Worm (Caenorhabditis elegans) whole organism, L2 larva: ENCODE measurements around the gene crb-1.

Experiments
- ZK546.5 ChIP-seq: sonication (generic microtip); optimal IDR thresholded peaks from 2 replicates; lab custom pipeline; 2017; ENCODE audit warnings: missing biosample characterization, missing genetic modification characterization
- egl-27 ChIP-seq: sonication (generic microtip); optimal IDR thresholded peaks from 3 replicates; lab custom pipeline; 2017; ENCODE audit warnings: missing biosample characterization, missing genetic modification reagents, missing genetic modification characterization
- gmeb-1 ChIP-seq: fragments of 150-350 bp; optimal IDR thresholded peaks from 2 replicates; lab custom pipeline; 2014; ENCODE audit warnings: missing biosample characterization, missing genetic modification characterization
- mdl-1 ChIP-seq, 2 experiments: fragments of 150-350 bp in 1 of 2; sonication (generic microtip) in 1 of 2; optimal IDR thresholded peaks; 2 replicates each; lab custom pipeline; 2017; ENCODE audit warnings: missing biosample characterization in 2 of 2, missing genetic modification characterization in 2 of 2
- nhr-10 ChIP-seq: sonication (generic microtip); optimal IDR thresholded peaks from 2 replicates; lab custom pipeline; 2017; ENCODE audit warnings: missing biosample characterization, missing genetic modification characterization
- nhr-12 ChIP-seq: fragments of 150-350 bp; optimal IDR thresholded peaks from 2 replicates; lab custom pipeline; 2014; ENCODE audit warnings: missing biosample characterization, missing genetic modification characterization
- nhr-237 ChIP-seq: fragments of 150-350 bp; optimal IDR thresholded peaks from 2 replicates; lab custom pipeline; 2014; ENCODE audit warnings: missing biosample characterization, missing genetic modification characterization
- sma-9 ChIP-seq, 2 experiments: fragments of 150-350 bp in 1 of 2; sonication (generic microtip) in 1 of 2; optimal IDR thresholded peaks; 2 replicates each; lab custom pipeline; 2014 to 2016; ENCODE audit warnings: missing genetic modification characterization in 2 of 2, mild to moderate bottlenecking in 1 of 2, missing biosample characterization in 1 of 2, missing compliant biosample characterization in 1 of 2, missing genetic modification reagents in 1 of 2, moderate library complexity in 1 of 2
- snpc-4 ChIP-seq: fragments of 150-350 bp; optimal IDR thresholded peaks from 2 replicates; lab custom pipeline; 2014; ENCODE audit warnings: missing biosample characterization, missing genetic modification characterization
- unc-39 ChIP-seq: fragments of 150-350 bp; optimal IDR thresholded peaks from 2 replicates; lab custom pipeline; 2014; ENCODE audit warnings: missing biosample characterization, missing genetic modification characterization

DNA sequence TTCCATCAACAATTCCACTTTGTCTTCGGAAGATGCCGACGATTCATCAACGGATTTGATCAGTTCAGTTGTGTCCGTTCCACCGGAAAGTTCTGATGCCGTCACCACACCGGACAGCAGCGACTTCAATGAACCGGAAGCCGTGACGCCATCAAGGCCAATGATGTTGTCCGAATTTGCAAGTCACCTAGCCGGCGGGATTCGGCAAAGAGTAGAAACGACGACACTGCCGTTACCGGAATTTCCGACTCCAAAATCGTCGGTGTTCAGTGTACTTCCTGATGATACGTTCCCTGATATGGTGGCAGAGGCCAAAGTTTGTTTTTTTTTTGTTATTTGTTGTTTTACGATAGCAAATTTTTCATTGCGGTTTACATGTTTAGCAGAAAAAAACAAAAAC is 50.3 kb downstream of the crb-1 start:
- TF ChIP-seq ZK546.5 (tag; lab: Kevin White, UChicago), result no peak
- no peak for TF ChIP-seq gmeb-1 (tag; lab: Kevin White, UChicago)
- no peak for TF ChIP-seq egl-27 (tag; lab: Kevin White, UChicago)
- no peak for TF ChIP-seq mdl-1 (tag; optimal IDR thresholded peaks at IDR 0.05; lab: Kevin White, UChicago)
- no peak for TF ChIP-seq nhr-12
- no peak for TF ChIP-seq unc-39 (tag; lab: Kevin White, UChicago)
- no peak for TF ChIP-seq sma-9 (GFP tag; optimal IDR thresholded peaks at IDR 0.05; lab: Kevin White, UChicago)
- no peak for TF ChIP-seq sma-9 (tag; optimal IDR thresholded peaks at IDR 0.05; lab: Kevin White, UChicago)
- TF ChIP-seq nhr-10 (tag; lab: Kevin White, UChicago), result no peak
- no peak for TF ChIP-seq nhr-237 (tag; lab: Kevin White, UChicago)
- TF ChIP-seq snpc-4 (tag; lab: Kevin White, UChicago), result no peak
